Worm (Caenorhabditis elegans) whole organism, L2 larva: ENCODE data around the gene ZC513.3.

Experiments used
- elt-3 ChIP-seq: sonication (generic microtip); optimal IDR thresholded peaks from 2 replicates; lab custom pipeline; 2017; ENCODE audit warnings: missing biosample characterization, missing genetic modification characterization
- nhr-237 ChIP-seq: fragments of 150-350 bp; optimal IDR thresholded peaks from 2 replicates; lab custom pipeline; 2014; ENCODE audit warnings: missing biosample characterization, missing genetic modification characterization

ce11 chrV:8069637-8070036 is 22.8 kb downstream of the ZC513.3 start, which contains the start of gene str-143:
- TF ChIP-seq nhr-237 (no peak), elt-3 (tag; lab: Kevin White, UChicago) (no peak)
